Worm (Caenorhabditis elegans) whole organism, L4 larva: ENCODE data around the gene srbc-68.

Experiments used
- egl-27 ChIP-seq: sonication (generic microtip); optimal IDR thresholded peaks from 3 replicates; lab custom pipeline; 2017; ENCODE audit warnings: missing biosample characterization, missing genetic modification reagents, missing genetic modification characterization
- fos-1 ChIP-seq: fragments of 150-350 bp; optimal IDR thresholded peaks from 2 replicates; lab custom pipeline; 2014; ENCODE audit warnings: missing biosample characterization, missing genetic modification characterization
- lin-29 ChIP-seq: fragments of 200-800 bp; sonication (Bioruptor generic); IDR thresholded peaks from 2 replicates; pipeline ENCODE4 v1.3.6; 2022; ENCODE audit warnings: missing genetic modification reagents, missing genetic modification characterization, missing compliant biosample characterization
- madf-9 ChIP-seq: fragments of 200-800 bp; sonication (Bioruptor generic); conservative IDR thresholded peaks from 2 replicates; pipeline ENCODE4 v1.3.6; 2022; ENCODE audit warnings: missing genetic modification reagents, missing genetic modification characterization, missing compliant biosample characterization
- mep-1 ChIP-seq: fragments of 150-350 bp; sonication (generic microtip); optimal IDR thresholded peaks from 3 replicates; lab custom pipeline; 2014; ENCODE audit warnings: missing biosample characterization, missing genetic modification characterization
- nhr-10 ChIP-seq: fragments of 150-350 bp; optimal IDR thresholded peaks from 2 replicates; lab custom pipeline; 2014; ENCODE audit warnings: missing biosample characterization, missing genetic modification characterization
- nhr-11 ChIP-seq: fragments of 150-350 bp; optimal IDR thresholded peaks from 2 replicates; lab custom pipeline; 2014; ENCODE audit warnings: missing biosample characterization, missing genetic modification characterization
- nhr-25 ChIP-seq: sonication (generic microtip); optimal IDR thresholded peaks from 2 replicates; lab custom pipeline; 2017; ENCODE audit warnings: missing genetic modification characterization, mild to moderate bottlenecking, missing compliant biosample characterization, antibody characterized with exemption, moderate library complexity, borderline replicate concordance; ENCODE audit not compliant: insufficient read depth
- nhr-77 ChIP-seq: fragments of 150-350 bp; optimal IDR thresholded peaks from 2 replicates; lab custom pipeline; 2014; ENCODE audit warnings: missing biosample characterization, missing genetic modification characterization
- set-16 ChIP-seq: fragments of 200-800 bp; sonication (Bioruptor generic); IDR thresholded peaks from 2 replicates; pipeline ENCODE4 v1.3.6; 2022; ENCODE audit warnings: missing genetic modification reagents, missing genetic modification characterization, missing compliant biosample characterization
- spr-3 ChIP-seq: fragments of 200-800 bp; sonication (Bioruptor generic); optimal IDR thresholded peaks from 2 replicates; lab custom pipeline; 2018; ENCODE audit warnings: mild to moderate bottlenecking, missing genetic modification characterization, missing compliant biosample characterization
- unc-62 ChIP-seq, 3 experiments: fragments of 150-350 bp in 1 of 3; sonication (generic microtip); optimal IDR thresholded peaks in 2 of 3; peaks in 1 of 3; 1 replicate in 1 of 3; 2 replicates in 2 of 3; lab custom pipeline; 2014 to 2017; ENCODE audit warnings: missing biosample characterization in 3 of 3, missing genetic modification characterization in 3 of 3, missing genetic modification reagents in 3 of 3, missing genotype in 1 of 3

- TF ChIP-seq nhr-10 (tag; lab: Kevin White, UChicago) (no peak), madf-9 (GFP tag; lab: Robert Waterston, UW) (no peak), nhr-77 (tag; lab: Kevin White, UChicago) (no peak), set-16 (no peak), lin-29 (no peak), egl-27 (tag; lab: Kevin White, UChicago) (no peak), spr-3 (GFP tag; lab: Kevin White, UChicago) (no peak), nhr-25 (tag; lab: Kevin White, UChicago) (no peak), fos-1 (tag; lab: Kevin White, UChicago) (no peak), nhr-11 (no peak), unc-62 (GFP tag; optimal IDR thresholded peaks at IDR 0.05 in 1 of 2; lab: Kevin White, UChicago) (no peak), unc-62 (tag; optimal IDR thresholded peaks at IDR 0.05; lab: Kevin White, UChicago) (no peak), mep-1 (tag; lab: Kevin White, UChicago) (no peak)
These were observed 41.8 kb upstream of the srbc-68 start for ce11 chrV:3588223-3588622.
